Worm (Caenorhabditis elegans) whole organism, L1 larva: ENCODE data around the gene nhr-233.

Source experiments
- egl-27 ChIP-seq, 2 experiments: fragments of 150-350 bp in 1 of 2; sonication (generic microtip); optimal IDR thresholded peaks; 3 replicates each; lab custom pipeline; 2017 to 2018; ENCODE audit warnings: missing biosample characterization in 2 of 2, missing genetic modification characterization in 2 of 2, missing genetic modification reagents in 2 of 2
- nhr-28 ChIP-seq: fragments of 150-350 bp; optimal IDR thresholded peaks from 2 replicates; lab custom pipeline; 2014; ENCODE audit warnings: missing biosample characterization, missing genetic modification characterization
- nhr-76 ChIP-seq: sonication (generic microtip); optimal IDR thresholded peaks from 2 replicates; lab custom pipeline; 2017; ENCODE audit warnings: missing biosample characterization, missing genetic modification characterization

DNA sequence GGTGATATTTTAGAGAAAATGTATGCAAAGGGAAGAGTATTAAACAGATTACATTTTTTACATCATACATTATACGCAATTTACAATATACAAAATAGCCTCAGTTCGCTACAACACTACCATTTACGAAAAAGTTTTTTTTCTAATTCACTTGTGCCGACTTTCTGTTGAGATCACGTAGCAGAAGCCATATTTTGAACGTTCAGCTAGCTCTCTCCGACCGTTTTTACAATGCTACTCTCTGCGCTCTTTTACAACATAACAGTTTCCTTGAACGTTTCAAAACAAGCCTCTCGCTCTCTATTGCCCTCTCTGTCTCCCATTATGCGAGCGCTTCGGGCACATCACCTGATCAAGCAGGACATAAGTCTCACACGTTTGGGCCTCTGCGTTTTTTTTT lies 32.5 kb upstream of the nhr-233 start, which contains the start of gene T03E6.8:
- no peak for TF ChIP-seq nhr-76 (tag; lab: Kevin White, UChicago)
- no peak for TF ChIP-seq egl-27 (tag; optimal IDR thresholded peaks at IDR 0.05; lab: Kevin White, UChicago)
- TF ChIP-seq nhr-28 (tag; lab: Kevin White, UChicago): no peak
